Worm (Caenorhabditis elegans) whole organism, early embryonic: Measurements from ENCODE around the gene Y97E10B.1.

ENCODE experiments used
- B0310.2 ChIP-seq: sonication (generic microtip); optimal IDR thresholded peaks from 2 replicates; lab custom pipeline; 2016; ENCODE audit warnings: mild to moderate bottlenecking, missing genetic modification characterization, missing compliant biosample characterization
- ama-1 ChIP-seq: fragments of 150-350 bp; optimal IDR thresholded peaks from 2 replicates; lab custom pipeline; 2014
- flt-1 ChIP-seq: fragments of 200-800 bp; sonication (Bioruptor generic); IDR thresholded peaks from 2 replicates; pipeline ENCODE4 v1.3.6; 2022; ENCODE audit warnings: missing genetic modification characterization, missing compliant biosample characterization
- scrt-1 ChIP-seq: fragments of 200-800 bp; sonication (Bioruptor generic); IDR thresholded peaks from 2 replicates; pipeline ENCODE4 v1.3.6; 2022; ENCODE audit warnings: missing genetic modification characterization, missing compliant biosample characterization

DNA sequence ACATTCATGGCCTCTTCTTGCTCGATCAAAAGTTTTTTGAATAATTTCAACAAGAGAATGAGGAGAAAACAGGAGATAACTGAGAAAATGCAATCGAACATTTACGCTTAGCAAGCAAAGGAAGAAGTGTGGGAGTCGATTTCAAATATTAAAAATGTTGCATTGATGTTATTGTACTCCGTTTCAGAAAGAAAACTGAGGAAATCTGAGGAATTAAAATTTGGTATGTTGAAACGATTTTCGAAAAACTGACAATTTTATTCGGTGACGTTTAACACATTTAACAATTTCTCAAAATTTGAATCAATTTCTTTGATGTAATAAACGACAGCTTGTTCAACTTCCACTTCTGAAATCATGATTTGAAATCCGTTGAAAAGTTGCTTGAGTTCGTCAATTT is 10.9 kb downstream of the Y97E10B.1 start, which contains the start of gene F26D11.13:
- TF ChIP-seq ama-1 = no peak
- no peak for TF ChIP-seq flt-1
- no peak for TF ChIP-seq B0310.2
- no peak for TF ChIP-seq scrt-1 (GFP tag; lab: Robert Waterston, UW)
